Fruit fly (Drosophila melanogaster) whole organism, embryonic: ENCODE data around the gene CG1998.

Experiments used
- Atf6 ChIP-seq: fragments of 200-800 bp; sonication (Bioruptor generic); IDR thresholded peaks from 2 replicates; pipeline ENCODE4 v1.3.6; 2022; ENCODE audit warnings: missing biosample characterization, missing genetic modification characterization
- CG11696 ChIP-seq: fragments of 200-800 bp; sonication (Bioruptor generic); IDR thresholded peaks from 2 replicates; pipeline ENCODE4 v1.3.6; 2022; ENCODE audit warnings: missing biosample characterization, missing genetic modification characterization
- CG15696 ChIP-seq: fragments of 200-800 bp; sonication (Bioruptor generic); optimal IDR thresholded peaks from 2 replicates; lab custom pipeline; 2019; ENCODE audit warnings: missing biosample characterization, mild to moderate bottlenecking, missing genetic modification characterization, moderate library complexity
- CG17328 ChIP-seq: fragments of 200-800 bp; sonication (Bioruptor generic); IDR thresholded peaks from 2 replicates; pipeline ENCODE4 v1.3.6; 2022; ENCODE audit warnings: missing biosample characterization, missing genetic modification characterization
- CG1832 ChIP-seq: fragments of 200-800 bp; sonication (Bioruptor generic); optimal IDR thresholded peaks from 2 replicates; lab custom pipeline; 2017; ENCODE audit warnings: missing biosample characterization, mild to moderate bottlenecking, missing genetic modification characterization, inconsistent platforms
- CG2116 ChIP-seq: fragments of 200-800 bp; sonication (Bioruptor generic); optimal IDR thresholded peaks from 3 replicates; lab custom pipeline; 2018; ENCODE audit warnings: missing biosample characterization, mild to moderate bottlenecking, missing genetic modification characterization
- CG30431 ChIP-seq: fragments of 200-800 bp; sonication (Bioruptor generic); optimal IDR thresholded peaks from 2 replicates; lab custom pipeline; 2017; ENCODE audit warnings: missing biosample characterization, missing genetic modification characterization
- CG3065 ChIP-seq: fragments of 200-800 bp; sonication (Bioruptor generic); optimal IDR thresholded peaks from 2 replicates; lab custom pipeline; 2016; ENCODE audit warnings: missing biosample characterization, missing genetic modification characterization
- CG31388 ChIP-seq: fragments of 200-800 bp; sonication (Bioruptor generic); optimal IDR thresholded peaks from 2 replicates; lab custom pipeline; 2016; ENCODE audit warnings: missing biosample characterization, missing genetic modification characterization
- CG32767 ChIP-seq: fragments of 200-800 bp; sonication (Bioruptor generic); IDR thresholded peaks from 2 replicates; pipeline ENCODE4 v1.3.6; 2022; ENCODE audit warnings: missing biosample characterization, missing genetic modification characterization
- CG3726 ChIP-seq: fragments of 200-800 bp; sonication (Bioruptor generic); IDR thresholded peaks from 3 replicates; pipeline ENCODE4, ENCODE4 v1.3.6; 2022; ENCODE audit warnings: missing biosample characterization, missing genetic modification characterization
- CG4282 ChIP-seq: fragments of 200-800 bp; sonication (Bioruptor generic); optimal IDR thresholded peaks from 2 replicates; lab custom pipeline; 2016; ENCODE audit warnings: missing biosample characterization, missing genetic modification characterization
- CG4360 ChIP-seq: fragments of 200-800 bp; sonication (Bioruptor generic); IDR thresholded peaks from 2 replicates; pipeline ENCODE4 v1.3.6; 2022; ENCODE audit warnings: missing biosample characterization, missing genetic modification characterization
- CG6791 ChIP-seq: fragments of 200-800 bp; sonication (Bioruptor generic); IDR thresholded peaks from 3 replicates; pipeline ENCODE4 v1.3.6; 2022; ENCODE audit warnings: missing biosample characterization, missing genetic modification characterization; ENCODE audit not compliant: partially characterized antibody
- CG7271 ChIP-seq: fragments of 200-800 bp; sonication (Bioruptor generic); optimal IDR thresholded peaks from 2 replicates; lab custom pipeline; 2018; ENCODE audit warnings: missing biosample characterization, mild to moderate bottlenecking, missing genetic modification characterization, moderate library complexity
- CG7372 ChIP-seq: fragments of 200-800 bp; sonication (Bioruptor generic); IDR thresholded peaks from 2 replicates; pipeline ENCODE4 v1.3.6; 2022; ENCODE audit warnings: missing biosample characterization, missing genetic modification characterization
- CG8924 ChIP-seq: fragments of 200-800 bp; optimal IDR thresholded peaks from 3 replicates; lab custom pipeline; 2019; ENCODE audit warnings: missing biosample characterization, mild to moderate bottlenecking, missing genetic modification characterization, moderate library complexity
- CG9932 ChIP-seq: fragments of 200-800 bp; sonication (Bioruptor generic); IDR thresholded peaks from 2 replicates; pipeline ENCODE4 v1.3.6; 2022; ENCODE audit warnings: missing biosample characterization, missing genetic modification characterization
- CrebB ChIP-seq: fragments of 200-800 bp; sonication (Bioruptor generic); optimal IDR thresholded peaks from 3 replicates; lab custom pipeline; 2018; ENCODE audit warnings: missing biosample characterization, mild to moderate bottlenecking, missing genetic modification characterization
- D19A ChIP-seq: fragments of 200-800 bp; optimal IDR thresholded peaks from 3 replicates; lab custom pipeline; 2019; ENCODE audit warnings: missing biosample characterization, mild to moderate bottlenecking, missing genetic modification characterization, moderate library complexity
- Ets65A ChIP-seq: fragments of 200-800 bp; sonication (Bioruptor generic); peaks from one replicate; lab custom pipeline; 2016; ENCODE audit warnings: missing biosample characterization, missing genetic modification characterization
- H15 ChIP-seq: fragments of 200-800 bp; sonication (Bioruptor generic); IDR thresholded peaks from 3 replicates; pipeline ENCODE4 v1.3.6; 2022; ENCODE audit warnings: missing biosample characterization, missing genetic modification characterization
- HLH4C ChIP-seq: fragments of 200-800 bp; sonication (Bioruptor generic); IDR thresholded peaks from 3 replicates; pipeline ENCODE4 v1.3.6; 2022; ENCODE audit warnings: missing biosample characterization, missing genetic modification characterization; ENCODE audit not compliant: partially characterized antibody
- HLH54F ChIP-seq: fragments of 200-800 bp; sonication (Bioruptor generic); optimal IDR thresholded peaks from 3 replicates; lab custom pipeline; 2016; ENCODE audit warnings: missing biosample characterization, missing genetic modification characterization
- Lpt ChIP-seq: fragments of >200 bp; optimal IDR thresholded peaks from 2 replicates; lab custom pipeline; 2018; ENCODE audit warnings: missing biosample characterization, missing genetic modification characterization
- Poxn ChIP-seq: fragments of 200-800 bp; sonication (Bioruptor generic); IDR thresholded peaks from 2 replicates; pipeline ENCODE4 v1.3.6; 2022; ENCODE audit warnings: missing biosample characterization, missing genetic modification characterization
- Side ChIP-seq: fragments of 200-800 bp; sonication (Bioruptor generic); optimal IDR thresholded peaks from 2 replicates; lab custom pipeline; 2016; ENCODE audit warnings: missing biosample characterization, missing genetic modification characterization
- Usf ChIP-seq: fragments of 200-800 bp; sonication (Bioruptor generic); optimal IDR thresholded peaks from 2 replicates; lab custom pipeline; 2017; ENCODE audit warnings: missing genotype, missing biosample characterization, missing genetic modification characterization
- ara ChIP-seq: fragments of 200-800 bp; sonication (Bioruptor generic); IDR thresholded peaks from 2 replicates; pipeline ENCODE4 v1.3.6; 2022; ENCODE audit warnings: missing biosample characterization, missing genetic modification characterization
- bbx ChIP-seq: fragments of 200-800 bp; sonication (Bioruptor generic); IDR thresholded peaks from 2 replicates; pipeline ENCODE4 v1.3.6; 2022; ENCODE audit warnings: missing biosample characterization, missing genetic modification characterization; ENCODE audit not compliant: partially characterized antibody
- bcd ChIP-seq: fragments of 200-800 bp; sonication (Bioruptor generic); optimal IDR thresholded peaks from 2 replicates; lab custom pipeline; 2017; ENCODE audit warnings: missing biosample characterization, mild to moderate bottlenecking, missing genetic modification characterization
- btn ChIP-seq: fragments of 200-800 bp; sonication (Bioruptor generic); optimal IDR thresholded peaks from 2 replicates; lab custom pipeline; 2016; ENCODE audit warnings: missing biosample characterization, missing genetic modification characterization
- cwo ChIP-seq: fragments of 200-800 bp; sonication (Bioruptor generic); optimal IDR thresholded peaks from 3 replicates; lab custom pipeline; 2017; ENCODE audit warnings: missing biosample characterization, missing genetic modification characterization, mild to moderate bottlenecking, moderate library complexity, missing genetic modification reagents
- exex ChIP-seq: fragments of 200-800 bp; sonication (Bioruptor generic); optimal IDR thresholded peaks from 4 replicates; lab custom pipeline; 2018; ENCODE audit warnings: missing biosample characterization, mild to moderate bottlenecking, missing genetic modification characterization, moderate library complexity
- gem ChIP-seq: fragments of 200-800 bp; sonication (Bioruptor generic); optimal IDR thresholded peaks from 2 replicates; lab custom pipeline; 2019; ENCODE audit warnings: missing biosample characterization, mild to moderate bottlenecking, missing genetic modification characterization, moderate library complexity
- h ChIP-seq: fragments of >200 bp; optimal IDR thresholded peaks from 2 replicates; lab custom pipeline; 2017
- kah ChIP-seq: fragments of 200-800 bp; sonication (Bioruptor generic); optimal IDR thresholded peaks from 2 replicates; lab custom pipeline; 2018; ENCODE audit warnings: missing biosample characterization, mild to moderate bottlenecking, missing genetic modification characterization
- kay ChIP-seq: fragments of 200-800 bp; sonication (Bioruptor generic); optimal IDR thresholded peaks from 2 replicates; lab custom pipeline; 2016; ENCODE audit warnings: missing biosample characterization, missing genetic modification characterization
- lilli ChIP-seq: fragments of 200-800 bp; sonication (Bioruptor generic); optimal IDR thresholded peaks from 3 replicates; lab custom pipeline; 2016; ENCODE audit warnings: missing biosample characterization, missing genetic modification characterization
- lmd ChIP-seq: fragments of 200-800 bp; sonication (Bioruptor generic); IDR thresholded peaks from 2 replicates; pipeline ENCODE4 v1.3.6; 2022; ENCODE audit warnings: missing biosample characterization, missing genetic modification characterization
- lola ChIP-seq, 3 experiments: fragments of >200 bp in 2 of 3; fragments of 200-800 bp in 1 of 3; sonication (Bioruptor generic) in 1 of 3; optimal IDR thresholded peaks; 2 replicates each; lab custom pipeline; 2017 to 2019; ENCODE audit warnings: missing biosample characterization in 3 of 3, missing genetic modification characterization in 3 of 3, mild to moderate bottlenecking in 1 of 3, moderate library complexity in 1 of 3
- nom ChIP-seq: fragments of 200-800 bp; sonication (Bioruptor generic); optimal IDR thresholded peaks from 2 replicates; lab custom pipeline; 2017; ENCODE audit warnings: missing biosample characterization, missing genetic modification characterization, mild to moderate bottlenecking, moderate library complexity, missing genetic modification reagents
- pan ChIP-seq, 4 experiments: fragments of >200 bp in 3 of 4; fragments of 200-800 bp in 1 of 4; sonication (Bioruptor generic) in 1 of 4; optimal IDR thresholded peaks in 3 of 4; IDR thresholded peaks in 1 of 4; 2 replicates each; pipeline versions ENCODE4 v1.3.6 to Lab custom; 2017 to 2022; ENCODE audit warnings: missing biosample characterization in 2 of 4, missing genetic modification characterization in 2 of 4, mixed read lengths in 1 of 4
- pho ChIP-seq: fragments of 200-800 bp; sonication (Bioruptor generic); optimal IDR thresholded peaks from 2 replicates; lab custom pipeline; 2016; ENCODE audit warnings: missing biosample characterization, missing genetic modification characterization
- sc ChIP-seq, 3 experiments: fragments of >200 bp in 2 of 3; fragments of 200-800 bp in 1 of 3; sonication (Bioruptor generic) in 1 of 3; optimal IDR thresholded peaks; 2 replicates in 2 of 3; 3 replicates in 1 of 3; lab custom pipeline; 2017; ENCODE audit warnings: mild to moderate bottlenecking in 1 of 3, missing biosample characterization in 1 of 3, missing genetic modification characterization in 1 of 3, missing genetic modification reagents in 1 of 3
- slbo ChIP-seq: fragments of 200-800 bp; sonication (Bioruptor generic); IDR thresholded peaks from 2 replicates; pipeline ENCODE4 v1.3.6; 2022; ENCODE audit warnings: missing biosample characterization, missing genetic modification characterization
- tin ChIP-seq: fragments of 200-800 bp; sonication (Bioruptor generic); optimal IDR thresholded peaks from 3 replicates; lab custom pipeline; 2016; ENCODE audit warnings: missing biosample characterization, missing genetic modification characterization
- vvl ChIP-seq: fragments of 200-800 bp; sonication (Bioruptor generic); IDR thresholded peaks from 2 replicates; pipeline ENCODE4 v1.3.6; 2022; ENCODE audit warnings: missing biosample characterization, missing genetic modification characterization
- zfh2 ChIP-seq: fragments of 200-800 bp; sonication (Bioruptor generic); optimal IDR thresholded peaks from 2 replicates; lab custom pipeline; 2016; ENCODE audit warnings: missing biosample characterization, missing genetic modification characterization

Gene CG1998

dm6 chrX:13396378-13397099 lies 16.3 kb downstream of the CG1998 start, which contains the start of gene Bcat (continued):
- no peak for TF ChIP-seq pan (optimal IDR thresholded peaks at IDR 0.05; lab: Kevin White, UChicago)
- peak in 1 of 2 experiments; percentile 6 for TF ChIP-seq pan (GFP tag; optimal IDR thresholded peaks at IDR 0.05 in 1 of 2, IDR thresholded peaks at IDR 0.05 in 1 of 2)
- TF ChIP-seq CG30431 (GFP tag; lab: Kevin White, UChicago), result peak; percentile 41
- peak; percentile 54; the same call in 1 of the 2 replicates for TF ChIP-seq CG7372 (GFP tag; lab: Robert Waterston, UW)
- no peak for TF ChIP-seq CG3726 (GFP tag; lab: Robert Waterston, UW)
- peak; percentile 46 for TF ChIP-seq cwo (GFP tag; lab: Kevin White, UChicago)
- TF ChIP-seq CG32767, result 0 out of 2 replicates have a peak, but pooled peaks have one; percentile 39
- peak; percentile 33 for TF ChIP-seq HLH54F (GFP tag; lab: Kevin White, UChicago)
- TF ChIP-seq bbx (GFP tag; lab: Robert Waterston, UW), result no peak
- peak; percentile 8 for TF ChIP-seq kay (GFP tag; lab: Kevin White, UChicago)
- peak; percentile 31 for TF ChIP-seq CG2116 (GFP tag; lab: Kevin White, UChicago)
- peak; percentile 26; the same call in 1 of the 2 replicates for TF ChIP-seq CG17328 (GFP tag; lab: Robert Waterston, UW)
- peak; percentile 78 for TF ChIP-seq bcd (GFP tag; lab: Kevin White, UChicago)
- no peak for TF ChIP-seq exex (tag; lab: Kevin White, UChicago)
- no peak for TF ChIP-seq CG11696 (GFP tag; lab: Robert Waterston, UW)
- TF ChIP-seq H15 (GFP tag; lab: Robert Waterston, UW), result no peak; the same call in 2 of the 3 replicates
- TF ChIP-seq CG6791 (GFP tag; lab: Robert Waterston, UW), result no peak
- TF ChIP-seq sc (optimal IDR thresholded peaks at IDR 0.05; lab: Kevin White, UChicago), result no peak
- peak; percentile 2 for TF ChIP-seq sc (GFP tag; optimal IDR thresholded peaks at IDR 0.05; lab: Kevin White, UChicago)
- peak; percentile 36 for TF ChIP-seq pho (GFP tag; lab: Kevin White, UChicago)
- no peak for TF ChIP-seq CG3065 (GFP tag; lab: Kevin White, UChicago)
- TF ChIP-seq lilli (GFP tag; lab: Kevin White, UChicago), result peak; percentile 43
- TF ChIP-seq Lpt (GFP tag; lab: Kevin White, UChicago), result no peak
- no peak for TF ChIP-seq CG1832
- TF ChIP-seq h (lab: Kevin White, UChicago), result no peak
- no peak for TF ChIP-seq CG7271
- TF ChIP-seq ara, result no peak
- TF ChIP-seq CG8924 (tag; lab: Kevin White, UChicago), result peak; percentile 75
- peak; percentile 65 for TF ChIP-seq Usf
- TF ChIP-seq CG15696 (tag; lab: Kevin White, UChicago), result no peak
- TF ChIP-seq CrebB (tag; lab: Kevin White, UChicago), result no peak
- peak; percentile 30; the same call in 1 of the 2 replicates for TF ChIP-seq Poxn (GFP tag; lab: Robert Waterston, UW)
- TF ChIP-seq Side (GFP tag; lab: Kevin White, UChicago), result no peak
- no peak for TF ChIP-seq CG31388 (GFP tag; lab: Kevin White, UChicago)
- TF ChIP-seq Atf6 (GFP tag; lab: Robert Waterston, UW), result peak; percentile 57; the same call in 1 of the 2 replicates
- TF ChIP-seq vvl, result peak; percentile 47
- TF ChIP-seq zfh2 (GFP tag; lab: Kevin White, UChicago), result peak; percentile 21
- TF ChIP-seq tin, result peak; percentile 52
- TF ChIP-seq slbo (GFP tag; lab: Robert Waterston, UW), result peak; percentile 71
- TF ChIP-seq btn (GFP tag; lab: Kevin White, UChicago), result no peak
- TF ChIP-seq nom (GFP tag; lab: Kevin White, UChicago), result peak; percentile 57
- TF ChIP-seq CG4360, result no peak
- TF ChIP-seq kah, result peak; percentile 21
- TF ChIP-seq HLH4C (GFP tag; lab: Robert Waterston, UW), result no peak
- peak; percentile 64 for TF ChIP-seq CG9932
- TF ChIP-seq lmd (GFP tag; lab: Robert Waterston, UW), result peak; percentile 76
- peak; percentile 85 for TF ChIP-seq gem
- peak; percentile 35 for TF ChIP-seq D19A
- peak in 1 of 3 experiments; percentile 17 for TF ChIP-seq lola (GFP tag; optimal IDR thresholded peaks at IDR 0.05; lab: Kevin White, UChicago)
- no peak for TF ChIP-seq Ets65A
- no peak for TF ChIP-seq CG4282 (GFP tag; lab: Kevin White, UChicago)
